Worm (Caenorhabditis elegans): ENCODE data around the gene col-101.

col-101 gene

ce11 chrIV:320380-320779 is 6.4 kb downstream of the col-101 start, which contains the start of gene dsc-4:
Gene dsc-4 (minus strand): TSS chrIV:320544.
- peak; percentile 1 for TF ChIP-seq nhr-80 (tag; optimal IDR thresholded peaks at IDR 0.05)
- TF ChIP-seq F57C9.4 (tag; optimal IDR thresholded peaks at IDR 0.05): no peak
- TF ChIP-seq snpc-1.1 (tag; optimal IDR thresholded peaks at IDR 0.05; ENCODE audit: insufficient read depth): no peak

ce11 chrIV:319654-320053 is 7.2 kb downstream of the col-101 start:
- TF ChIP-seq pha-4 (tag; optimal IDR thresholded peaks at IDR 0.05) (no peak), F23B12.7 (tag; optimal IDR thresholded peaks at IDR 0.05; ENCODE audit: insufficient read depth) (no peak), sdz-38 (tag; optimal IDR thresholded peaks at IDR 0.05) (no peak)

DNA sequence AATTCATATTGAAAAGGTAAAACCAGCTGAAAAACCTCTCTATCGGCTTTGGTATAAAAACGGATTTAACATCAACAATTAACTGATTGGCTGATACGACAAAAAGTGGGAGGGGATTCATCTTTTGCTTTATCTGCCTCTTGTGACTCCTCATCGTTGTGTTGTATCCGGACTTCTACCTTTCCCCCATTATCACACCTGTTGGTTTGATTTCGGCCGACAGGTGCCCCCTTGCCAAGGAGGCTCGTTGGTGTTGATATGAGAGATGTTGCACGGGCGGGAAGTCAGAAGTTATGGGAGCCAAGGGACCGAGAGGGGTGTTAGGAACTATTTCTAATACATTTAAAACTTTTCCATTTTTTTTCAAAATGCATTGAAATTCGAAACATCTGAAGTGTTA is 12.3 kb downstream of the col-101 start:
- no peak for TF ChIP-seq attf-3 (GFP tag; conservative IDR thresholded peaks at IDR 0.05)
- TF ChIP-seq ceh-91 (GFP tag; IDR thresholded peaks at IDR 0.05): no peak
- no peak for TF ChIP-seq K12H6.12 (tag; optimal IDR thresholded peaks at IDR 0.05)
- TF ChIP-seq hmg-20 (GFP tag; IDR thresholded peaks at IDR 0.05): no peak
- no peak for TF ChIP-seq ama-1 (optimal IDR thresholded peaks at IDR 0.05)
- no peak for TF ChIP-seq ama-1 (GFP tag; optimal IDR thresholded peaks at IDR 0.05)
- no peak for TF ChIP-seq hmg-1.2 (GFP tag; IDR thresholded peaks at IDR 0.05)
- no peak for TF ChIP-seq B0019.2 (GFP tag; conservative IDR thresholded peaks at IDR 0.05)
- no peak for TF ChIP-seq tbx-9 (tag; optimal IDR thresholded peaks at IDR 0.05; ENCODE audit: borderline replicate concordance)

DNA sequence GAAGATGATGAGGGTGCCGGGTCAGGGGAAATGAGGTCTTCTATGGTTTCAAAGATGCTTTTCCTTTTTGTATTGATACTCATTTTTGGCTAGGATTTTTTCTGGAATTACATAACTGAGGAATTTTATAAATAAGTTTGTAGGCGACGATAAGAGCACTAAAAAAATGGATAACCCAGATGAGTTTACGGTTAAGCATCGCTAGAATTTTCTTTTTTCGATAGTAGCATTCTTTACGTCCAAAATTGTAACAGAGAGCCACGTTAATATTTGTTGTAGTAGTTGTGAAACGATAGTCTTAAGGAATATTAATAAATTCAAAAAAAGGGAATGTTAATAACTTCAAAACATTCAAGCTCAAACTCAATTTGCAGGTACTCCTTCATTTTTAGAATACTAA is 13.2 kb downstream of the col-101 start, which contains the start of gene snai-1:
snai-1 (minus strand) TSS at position 101 of the 400 bp plus-strand sequence.
- TF ChIP-seq nfyb-1 (GFP tag; IDR thresholded peaks at IDR 0.05) (no peak), hsf-1 (GFP tag; IDR thresholded peaks at IDR 0.05) (no peak), ztf-6 (GFP tag; IDR thresholded peaks at IDR 0.05) (no peak), B0261.1 (tag; optimal IDR thresholded peaks at IDR 0.05) (no peak), F57C9.4 (tag; optimal IDR thresholded peaks at IDR 0.05) (no peak), lin-54 (GFP tag; optimal IDR thresholded peaks at IDR 0.05) (no peak), Y53F4B.3 (GFP tag; IDR thresholded peaks at IDR 0.05) (no peak), F10E7.11 (tag; optimal IDR thresholded peaks at IDR 0.05) (no peak), B0035.1 (tag; optimal IDR thresholded peaks at IDR 0.05) (no peak), repo-1 (tag; optimal IDR thresholded peaks at IDR 0.05) (no peak), hlh-26 (GFP tag; conservative IDR thresholded peaks at IDR 0.05) (no peak), ets-4 (GFP tag; optimal IDR thresholded peaks at IDR 0.05) (no peak), egl-44 (GFP tag; IDR thresholded peaks at IDR 0.05) (no peak), nfya-1 (tag; optimal IDR thresholded peaks at IDR 0.05; ENCODE audit: borderline replicate concordance, insufficient read depth) (no peak), xnd-1 (tag; optimal IDR thresholded peaks at IDR 0.05) (no peak), tbx-9 (tag; optimal IDR thresholded peaks at IDR 0.05; ENCODE audit: borderline replicate concordance) (no peak), nhr-90 (tag; optimal IDR thresholded peaks at IDR 0.05) (no peak)

- peak; percentile 32 for TF ChIP-seq lin-40 (tag; optimal IDR thresholded peaks at IDR 0.05)
- peak; percentile 60 for TF ChIP-seq somi-1 (GFP tag; optimal IDR thresholded peaks at IDR 0.05)
- TF ChIP-seq nfyb-1 (GFP tag; IDR thresholded peaks at IDR 0.05): 0 out of 2 replicates have a peak, but pooled peaks have one; percentile 29
- TF ChIP-seq tlf-1 (GFP tag; optimal IDR thresholded peaks at IDR 0.05): no peak
- peak; percentile 63 for TF ChIP-seq ztf-26 (tag; optimal IDR thresholded peaks at IDR 0.05)
- TF ChIP-seq C06A6.2 (GFP tag; conservative IDR thresholded peaks at IDR 0.05): 0 out of 2 replicates have a peak, but pooled peaks have one; percentile 18
- TF ChIP-seq unc-130 (GFP tag; optimal IDR thresholded peaks at IDR 0.05): no peak
These were observed 17.3 kb downstream of the col-101 start for ce11 chrIV:309526-309925.

Measured in whole organism, young adult.